Worm (Caenorhabditis elegans) whole organism, L2 larva: ENCODE data around the gene scrm-5.

Source experiments
- C34F6.9 ChIP-seq: fragments of 150-350 bp; optimal IDR thresholded peaks from 2 replicates; lab custom pipeline; 2014; ENCODE audit warnings: missing biosample characterization, missing genetic modification characterization
- F13H6.1 ChIP-seq: sonication (generic microtip); optimal IDR thresholded peaks from 2 replicates; lab custom pipeline; 2016; ENCODE audit warnings: missing genetic modification characterization, missing compliant biosample characterization
- R02D3.7 ChIP-seq: fragments of 150-350 bp; optimal IDR thresholded peaks from 2 replicates; lab custom pipeline; 2014; ENCODE audit warnings: missing biosample characterization, missing genetic modification characterization
- Y55F3AM.14 ChIP-seq: fragments of 200-800 bp; sonication (Bioruptor generic); optimal IDR thresholded peaks from 2 replicates; lab custom pipeline; 2018; ENCODE audit warnings: mild to moderate bottlenecking, missing genetic modification characterization, missing compliant biosample characterization
- ZK546.5 ChIP-seq: sonication (generic microtip); optimal IDR thresholded peaks from 2 replicates; lab custom pipeline; 2017; ENCODE audit warnings: missing biosample characterization, missing genetic modification characterization
- alr-1 ChIP-seq: fragments of 150-350 bp; optimal IDR thresholded peaks from 2 replicates; lab custom pipeline; 2014; ENCODE audit warnings: missing biosample characterization, missing genetic modification characterization
- aly-2 ChIP-seq: fragments of 150-350 bp; optimal IDR thresholded peaks from 2 replicates; lab custom pipeline; 2014; ENCODE audit warnings: missing biosample characterization, missing genetic modification characterization
- ama-1 ChIP-seq: fragments of 150-350 bp; optimal IDR thresholded peaks from 2 replicates; lab custom pipeline; 2018; ENCODE audit warnings: inconsistent platforms
- blmp-1 ChIP-seq: sonication (generic microtip); optimal IDR thresholded peaks from 2 replicates; lab custom pipeline; 2017; ENCODE audit warnings: missing genetic modification characterization, mild to moderate bottlenecking, missing compliant biosample characterization, antibody characterized with exemption, moderate library complexity; ENCODE audit not compliant: insufficient read depth
- ceh-16 ChIP-seq: fragments of 150-350 bp; optimal IDR thresholded peaks from 2 replicates; lab custom pipeline; 2014; ENCODE audit warnings: missing biosample characterization, missing genetic modification characterization
- ceh-82 ChIP-seq: fragments of 150-350 bp; optimal IDR thresholded peaks from 2 replicates; lab custom pipeline; 2014; ENCODE audit warnings: missing biosample characterization, missing genetic modification characterization
- dmd-4 ChIP-seq: sonication (generic microtip); optimal IDR thresholded peaks from 2 replicates; lab custom pipeline; 2017; ENCODE audit warnings: missing biosample characterization, missing genetic modification characterization
- egl-27 ChIP-seq: sonication (generic microtip); optimal IDR thresholded peaks from 3 replicates; lab custom pipeline; 2017; ENCODE audit warnings: missing biosample characterization, missing genetic modification reagents, missing genetic modification characterization
- elt-1 ChIP-seq: fragments of 150-350 bp; optimal IDR thresholded peaks from 2 replicates; lab custom pipeline; 2014; ENCODE audit warnings: missing biosample characterization, missing genetic modification characterization
- fos-1 ChIP-seq: fragments of 150-350 bp; optimal IDR thresholded peaks from 2 replicates; lab custom pipeline; 2014; ENCODE audit warnings: missing biosample characterization, missing genetic modification characterization
- gmeb-1 ChIP-seq: fragments of 150-350 bp; optimal IDR thresholded peaks from 2 replicates; lab custom pipeline; 2014; ENCODE audit warnings: missing biosample characterization, missing genetic modification characterization
- lin-11 ChIP-seq: fragments of 150-350 bp; sonication (generic microtip); optimal IDR thresholded peaks from 2 replicates; lab custom pipeline; 2014; ENCODE audit warnings: missing biosample characterization, missing genetic modification characterization, inconsistent platforms, mixed read lengths
- lsy-2 ChIP-seq, 2 experiments: fragments of 150-350 bp in 1 of 2; sonication (generic microtip) in 1 of 2; optimal IDR thresholded peaks; 2 replicates each; lab custom pipeline; 2014 to 2017; ENCODE audit warnings: missing biosample characterization in 2 of 2, missing genetic modification characterization in 2 of 2
- mab-5 ChIP-seq: fragments of 150-350 bp; optimal IDR thresholded peaks from 2 replicates; lab custom pipeline; 2014; ENCODE audit warnings: missing biosample characterization, missing genetic modification characterization
- mbf-1 ChIP-seq: sonication (generic microtip); optimal IDR thresholded peaks from 2 replicates; lab custom pipeline; 2017; ENCODE audit warnings: missing biosample characterization, missing genetic modification characterization
- mdl-1 ChIP-seq, 2 experiments: fragments of 150-350 bp in 1 of 2; sonication (generic microtip) in 1 of 2; optimal IDR thresholded peaks; 2 replicates each; lab custom pipeline; 2017; ENCODE audit warnings: missing biosample characterization in 2 of 2, missing genetic modification characterization in 2 of 2
- nhr-10 ChIP-seq: sonication (generic microtip); optimal IDR thresholded peaks from 2 replicates; lab custom pipeline; 2017; ENCODE audit warnings: missing biosample characterization, missing genetic modification characterization
- nhr-12 ChIP-seq: fragments of 150-350 bp; optimal IDR thresholded peaks from 2 replicates; lab custom pipeline; 2014; ENCODE audit warnings: missing biosample characterization, missing genetic modification characterization
- nhr-129 ChIP-seq: fragments of 150-350 bp; optimal IDR thresholded peaks from 2 replicates; lab custom pipeline; 2014; ENCODE audit warnings: missing biosample characterization, missing genetic modification characterization
- nhr-21 ChIP-seq: fragments of 150-350 bp; optimal IDR thresholded peaks from 2 replicates; lab custom pipeline; 2014; ENCODE audit warnings: missing biosample characterization, missing genetic modification characterization
- nhr-25 ChIP-seq: fragments of 150-350 bp; sonication (generic microtip); optimal IDR thresholded peaks from 3 replicates; lab custom pipeline; 2014; ENCODE audit warnings: missing biosample characterization, missing genetic modification characterization
- nhr-6 ChIP-seq: fragments of 150-350 bp; optimal IDR thresholded peaks from 2 replicates; lab custom pipeline; 2014; ENCODE audit warnings: missing biosample characterization, missing genetic modification characterization
- nhr-77 ChIP-seq: fragments of 150-350 bp; optimal IDR thresholded peaks from 2 replicates; lab custom pipeline; 2014; ENCODE audit warnings: missing biosample characterization, missing genetic modification characterization
- peb-1 ChIP-seq: fragments of 150-350 bp; optimal IDR thresholded peaks from 2 replicates; lab custom pipeline; 2014; ENCODE audit warnings: missing biosample characterization, missing genetic modification characterization
- sem-4 ChIP-seq: fragments of 150-350 bp; optimal IDR thresholded peaks from 2 replicates; lab custom pipeline; 2014; ENCODE audit warnings: missing biosample characterization, missing genetic modification reagents, missing genetic modification characterization
- skn-1 ChIP-seq: sonication (generic microtip); optimal IDR thresholded peaks from 2 replicates; lab custom pipeline; 2017; ENCODE audit warnings: missing biosample characterization, missing genetic modification characterization
- sma-3 ChIP-seq: sonication (generic microtip); optimal IDR thresholded peaks from 2 replicates; lab custom pipeline; 2016; ENCODE audit warnings: missing genetic modification reagents, missing genetic modification characterization, missing compliant biosample characterization
- sma-9 ChIP-seq, 2 experiments: fragments of 150-350 bp in 1 of 2; sonication (generic microtip) in 1 of 2; optimal IDR thresholded peaks; 2 replicates each; lab custom pipeline; 2014 to 2016; ENCODE audit warnings: missing genetic modification characterization in 2 of 2, mild to moderate bottlenecking in 1 of 2, missing biosample characterization in 1 of 2, missing compliant biosample characterization in 1 of 2, missing genetic modification reagents in 1 of 2, moderate library complexity in 1 of 2
- snpc-4 ChIP-seq: fragments of 150-350 bp; optimal IDR thresholded peaks from 2 replicates; lab custom pipeline; 2014; ENCODE audit warnings: missing biosample characterization, missing genetic modification characterization
- unc-39 ChIP-seq: fragments of 150-350 bp; optimal IDR thresholded peaks from 2 replicates; lab custom pipeline; 2014; ENCODE audit warnings: missing biosample characterization, missing genetic modification characterization
- unc-55 ChIP-seq: fragments of 150-350 bp; sonication (generic microtip); optimal IDR thresholded peaks from 3 replicates; lab custom pipeline; 2014; ENCODE audit warnings: missing biosample characterization, missing genetic modification reagents, missing genetic modification characterization
- zag-1 ChIP-seq: fragments of 150-350 bp; optimal IDR thresholded peaks from 2 replicates; lab custom pipeline; 2014; ENCODE audit warnings: missing biosample characterization, missing genetic modification characterization
- ztf-11 ChIP-seq: sonication (generic microtip); optimal IDR thresholded peaks from 2 replicates; lab custom pipeline; 2017; ENCODE audit warnings: missing biosample characterization, missing genetic modification characterization
- ztf-4 ChIP-seq: fragments of 150-350 bp; optimal IDR thresholded peaks from 2 replicates; lab custom pipeline; 2014; ENCODE audit warnings: missing biosample characterization, missing genetic modification characterization

scrm-5 gene

ce11 chrIV:4154641-4155040 is 7.6 kb upstream of the scrm-5 start, which contains the start of gene K08D10.14:
Gene K08D10.14 (plus strand): TSS chrIV:4154941.
- TF ChIP-seq fos-1 (tag; lab: Kevin White, UChicago) = peak; percentile 0
- no peak for TF ChIP-seq zag-1 (tag; lab: Kevin White, UChicago)
- TF ChIP-seq, all 48 proteins: peak for 1

- TF ChIP-seq blmp-1 (tag; lab: Kevin White, UChicago) (no peak), nhr-25 (tag; lab: Kevin White, UChicago) (no peak), snpc-4 (tag; lab: Kevin White, UChicago) (no peak), mab-5 (tag; lab: Kevin White, UChicago) (no peak), Y55F3AM.14 (no peak), lin-11 (tag; lab: Kevin White, UChicago) (no peak), fos-1 (tag; lab: Kevin White, UChicago) (no peak), nhr-6 (no peak), lsy-2 (tag; optimal IDR thresholded peaks at IDR 0.05; lab: Kevin White, UChicago) (no peak), gmeb-1 (tag; lab: Kevin White, UChicago) (no peak), F13H6.1 (tag; lab: Kevin White, UChicago) (no peak), ztf-11 (tag; lab: Kevin White, UChicago) (no peak), alr-1 (tag; lab: Kevin White, UChicago) (no peak), ZK546.5 (tag; lab: Kevin White, UChicago) (no peak), ceh-82 (no peak), ama-1 (lab: Kevin White, UChicago) (no peak), nhr-21 (tag; lab: Kevin White, UChicago) (no peak), skn-1 (no peak), elt-1 (tag; lab: Kevin White, UChicago) (no peak)
Measured at ce11 chrIV:4164392-4164791, 2.2 kb downstream of the scrm-5 start, which contains the start of gene scrm-8. Gene scrm-8 (plus strand): TSS chrIV:4164692.

- TF ChIP-seq aly-2 (tag; lab: Kevin White, UChicago) (no peak), nhr-77 (tag; lab: Kevin White, UChicago) (no peak), ztf-4 (tag; lab: Kevin White, UChicago) (no peak), unc-39 (tag; lab: Kevin White, UChicago) (no peak), egl-27 (tag; lab: Kevin White, UChicago) (no peak), sem-4 (tag; lab: Kevin White, UChicago) (no peak), ceh-16 (tag; lab: Kevin White, UChicago) (no peak), peb-1 (no peak), sma-3 (GFP tag; lab: Kevin White, UChicago) (no peak), ceh-82 (no peak), unc-55 (GFP tag; lab: Kevin White, UChicago) (no peak), ZK546.5 (tag; lab: Kevin White, UChicago) (no peak), R02D3.7 (tag; lab: Kevin White, UChicago) (no peak), nhr-21 (tag; lab: Kevin White, UChicago) (no peak), fos-1 (tag; lab: Kevin White, UChicago) (no peak), nhr-10 (tag; lab: Kevin White, UChicago) (no peak), mbf-1 (tag; lab: Kevin White, UChicago) (no peak)
Measured at ce11 chrIV:4167296-4167695, 5.1 kb downstream of the scrm-5 start.

- TF ChIP-seq nhr-25 (tag; lab: Kevin White, UChicago) = no peak
- TF ChIP-seq nhr-12 (tag; lab: Kevin White, UChicago) = no peak
- no peak for TF ChIP-seq elt-1 (tag; lab: Kevin White, UChicago)
- TF ChIP-seq dmd-4 = no peak
- no peak for TF ChIP-seq nhr-129 (tag; lab: Kevin White, UChicago)
- no peak for TF ChIP-seq sma-9 (GFP tag; optimal IDR thresholded peaks at IDR 0.05; lab: Kevin White, UChicago)
- TF ChIP-seq sma-9 (tag; optimal IDR thresholded peaks at IDR 0.05; lab: Kevin White, UChicago) = no peak
- peak; percentile 40 for TF ChIP-seq F13H6.1 (tag; lab: Kevin White, UChicago)
- TF ChIP-seq nhr-77 (tag; lab: Kevin White, UChicago) = no peak
- no peak for TF ChIP-seq aly-2 (tag; lab: Kevin White, UChicago)
- peak; percentile 60 for TF ChIP-seq C34F6.9 (tag; lab: Kevin White, UChicago)
- no peak for TF ChIP-seq Y55F3AM.14
- peak; percentile 22 to 79 for TF ChIP-seq lsy-2 (tag; optimal IDR thresholded peaks at IDR 0.05; lab: Kevin White, UChicago)
- peak; percentile 60 for TF ChIP-seq gmeb-1 (tag; lab: Kevin White, UChicago)
- TF ChIP-seq mbf-1 (tag; lab: Kevin White, UChicago) = no peak
- TF ChIP-seq mdl-1 (tag; optimal IDR thresholded peaks at IDR 0.05; lab: Kevin White, UChicago) = no peak
- TF ChIP-seq sma-3 (GFP tag; lab: Kevin White, UChicago) = peak; percentile 46
- TF ChIP-seq ceh-82 = no peak
- peak; percentile 52 for TF ChIP-seq unc-55 (GFP tag; lab: Kevin White, UChicago)
Measured at ce11 chrIV:4171531-4172163, 9.4 kb downstream of the scrm-5 start, which contains the start of the genes K08D10.13 and rnp-2. Gene K08D10.13 (minus strand): TSS chrIV:4171581. Gene rnp-2 (plus strand): TSS chrIV:4172076.
